Worm (Caenorhabditis elegans) whole organism, L4/young adult: Measurements from ENCODE around the gene Y32F6A.4.

ENCODE experiments used
- W03F9.2 ChIP-seq: fragments of 150-350 bp; optimal IDR thresholded peaks from 2 replicates; lab custom pipeline; 2014; ENCODE audit warnings: missing biosample characterization, missing genetic modification characterization
- dao-5 ChIP-seq: sonication (generic microtip); optimal IDR thresholded peaks from 2 replicates; lab custom pipeline; 2016; ENCODE audit warnings: missing genotype, missing genetic modification characterization, moderate library complexity, missing compliant biosample characterization
- him-1 ChIP-seq: sonication (generic microtip); optimal IDR thresholded peaks from 2 replicates; lab custom pipeline; 2016; ENCODE audit warnings: missing genotype, missing genetic modification reagents, missing genetic modification characterization, missing compliant biosample characterization

- peak; percentile 85 for TF ChIP-seq him-1 (tag; lab: Kevin White, UChicago)
- peak; percentile 81 for TF ChIP-seq W03F9.2 (tag; lab: Kevin White, UChicago)
- no peak for TF ChIP-seq dao-5 (tag; lab: Kevin White, UChicago)
These were observed 32.8 kb upstream of the Y32F6A.4 start for ce11 chrV:10466607-10467092.
